Worm (Caenorhabditis elegans): Measurements from ENCODE around the gene mspn-1.

- TF ChIP-seq nhr-237 (tag; optimal IDR thresholded peaks at IDR 0.05) (no peak), lin-13 (tag; optimal IDR thresholded peaks at IDR 0.05) (no peak), mls-2 (tag; optimal IDR thresholded peaks at IDR 0.05) (no peak), nhr-28 (tag; optimal IDR thresholded peaks at IDR 0.05) (no peak), unc-39 (tag; optimal IDR thresholded peaks at IDR 0.05) (no peak), ztf-11 (tag; optimal IDR thresholded peaks at IDR 0.05) (no peak), pha-4 (tag; optimal IDR thresholded peaks at IDR 0.05) (no peak), lsy-2 (tag; optimal IDR thresholded peaks at IDR 0.05) (no peak), nhr-76 (tag; optimal IDR thresholded peaks at IDR 0.05) (no peak)
Observed at ce11 chrIV:10150552-10151004, 27.2 kb upstream of the mspn-1 start, which contains the start of gene tsp-12.

Data from whole organism, mixed stage, embryonic.